Worm (Caenorhabditis elegans) whole organism, L1 larva: ENCODE results near the gene F27C8.3.
"Not testable (repeated sequence)": the region's sequence is repeated elsewhere in the genome, so short reads cannot be mapped to it uniquely, and the experiment has no call there.

Source experiments
- C04F5.9 ChIP-seq: sonication (generic microtip); optimal IDR thresholded peaks from 2 replicates; lab custom pipeline; 2016; ENCODE audit warnings: missing genetic modification characterization, missing compliant biosample characterization
- F16B12.6 ChIP-seq: fragments of 150-350 bp; optimal IDR thresholded peaks from 2 replicates; lab custom pipeline; 2014; ENCODE audit warnings: missing biosample characterization, missing genetic modification characterization
- ama-1 ChIP-seq: fragments of 150-350 bp; optimal IDR thresholded peaks from 2 replicates; lab custom pipeline; 2014
- ceh-8 ChIP-seq: fragments of 200-800 bp; sonication (Bioruptor generic); optimal IDR thresholded peaks from 2 replicates; lab custom pipeline; 2018; ENCODE audit warnings: mild to moderate bottlenecking, missing genetic modification characterization, moderate library complexity, missing compliant biosample characterization
- ceh-90 ChIP-seq: sonication (generic microtip); optimal IDR thresholded peaks from 2 replicates; lab custom pipeline; 2016; ENCODE audit warnings: missing genetic modification characterization, missing compliant biosample characterization
- dpl-1 ChIP-seq, 3 experiments: fragments of 150-350 bp in 2 of 3; sonication (generic microtip) in 1 of 3; optimal IDR thresholded peaks; 2 replicates each; lab custom pipeline; 2014 to 2017; ENCODE audit warnings: missing biosample characterization in 3 of 3, missing genetic modification characterization in 3 of 3, missing genetic modification reagents in 3 of 3
- dsc-1 ChIP-seq: sonication (generic microtip); optimal IDR thresholded peaks from 2 replicates; lab custom pipeline; 2016; ENCODE audit warnings: mild to moderate bottlenecking, missing genetic modification characterization, missing compliant biosample characterization
- efl-1 ChIP-seq, 4 experiments: fragments of 150-350 bp; optimal IDR thresholded peaks in 3 of 4; peaks in 1 of 4; 1 replicate in 1 of 4; 2 replicates in 3 of 4; lab custom pipeline; 2014; ENCODE audit warnings: missing biosample characterization in 2 of 4, missing genetic modification characterization in 2 of 4, missing genetic modification reagents in 2 of 4
- egl-13 ChIP-seq: sonication (generic microtip); optimal IDR thresholded peaks from 2 replicates; lab custom pipeline; 2016; ENCODE audit warnings: missing genotype, missing genetic modification reagents, missing genetic modification characterization, missing compliant biosample characterization
- elt-2 ChIP-seq: sonication (generic microtip); optimal IDR thresholded peaks from 2 replicates; lab custom pipeline; 2016; ENCODE audit warnings: missing genetic modification characterization, mild to moderate bottlenecking, inconsistent platforms, missing compliant biosample characterization, missing genetic modification reagents
- ets-5 ChIP-seq: fragments of 200-800 bp; sonication (Bioruptor generic); IDR thresholded peaks from 2 replicates; pipeline ENCODE4 v1.3.6; 2022; ENCODE audit warnings: missing genetic modification characterization, missing compliant biosample characterization
- fkh-10 ChIP-seq: sonication (generic microtip); optimal IDR thresholded peaks from 2 replicates; lab custom pipeline; 2017; ENCODE audit warnings: missing biosample characterization, missing genetic modification reagents, missing genetic modification characterization
- fkh-8 ChIP-seq: sonication (generic microtip); optimal IDR thresholded peaks from 2 replicates; lab custom pipeline; 2016; ENCODE audit warnings: mild to moderate bottlenecking, missing genetic modification characterization, missing compliant biosample characterization
- grh-1 ChIP-seq: fragments of 200-800 bp; sonication (Bioruptor generic); IDR thresholded peaks from 2 replicates; pipeline ENCODE4 v1.3.6; 2022; ENCODE audit warnings: missing genetic modification reagents, missing genetic modification characterization, missing compliant biosample characterization
- hlh-4 ChIP-seq: sonication (generic microtip); optimal IDR thresholded peaks from 2 replicates; lab custom pipeline; 2016; ENCODE audit warnings: mild to moderate bottlenecking, missing genetic modification characterization, missing compliant biosample characterization
- isw-1 ChIP-seq: fragments of 200-800 bp; sonication (Bioruptor generic); IDR thresholded peaks from 2 replicates; pipeline ENCODE4 v1.3.6; 2022; ENCODE audit warnings: missing genetic modification characterization, missing compliant biosample characterization
- jun-1 ChIP-seq: fragments of 150-350 bp; optimal IDR thresholded peaks from 2 replicates; lab custom pipeline; 2014; ENCODE audit warnings: missing biosample characterization, missing genetic modification reagents, missing genetic modification characterization
- lin-13 ChIP-seq: fragments of 150-350 bp; optimal IDR thresholded peaks from 2 replicates; lab custom pipeline; 2014; ENCODE audit warnings: missing biosample characterization, missing genetic modification reagents, missing genetic modification characterization
- lin-14 ChIP-seq: fragments of 200-800 bp; sonication (Bioruptor generic); optimal IDR thresholded peaks from 2 replicates; lab custom pipeline; 2018; ENCODE audit warnings: mild to moderate bottlenecking, missing genetic modification characterization, moderate library complexity, missing compliant biosample characterization
- lin-15B ChIP-seq: fragments of 150-350 bp; sonication (generic microtip); optimal IDR thresholded peaks from 3 replicates; lab custom pipeline; 2014; ENCODE audit warnings: missing biosample characterization, missing genetic modification characterization
- lir-3 ChIP-seq: sonication (generic microtip); optimal IDR thresholded peaks from 2 replicates; lab custom pipeline; 2016; ENCODE audit warnings: mild to moderate bottlenecking, missing genetic modification characterization, moderate library complexity, missing compliant biosample characterization; ENCODE audit not compliant: poor library complexity
- lsy-2 ChIP-seq, 2 experiments: fragments of 150-350 bp; optimal IDR thresholded peaks; 2 replicates each; lab custom pipeline; 2014; ENCODE audit warnings: missing biosample characterization in 2 of 2, missing genetic modification characterization in 2 of 2
- nhr-12 ChIP-seq: sonication (generic microtip); optimal IDR thresholded peaks from 2 replicates; lab custom pipeline; 2017; ENCODE audit warnings: missing biosample characterization, missing genetic modification characterization
- nhr-47 ChIP-seq: sonication (generic microtip); optimal IDR thresholded peaks from 2 replicates; lab custom pipeline; 2016; ENCODE audit warnings: mild to moderate bottlenecking, missing genetic modification characterization, moderate library complexity, missing compliant biosample characterization
- nhr-76 ChIP-seq: sonication (generic microtip); optimal IDR thresholded peaks from 2 replicates; lab custom pipeline; 2017; ENCODE audit warnings: missing biosample characterization, missing genetic modification characterization
- nhr-84 ChIP-seq: sonication (generic microtip); optimal IDR thresholded peaks from 2 replicates; lab custom pipeline; 2017; ENCODE audit warnings: missing biosample characterization, missing genetic modification characterization
- nhr-85 ChIP-seq: sonication (generic microtip); peaks from one replicate; lab custom pipeline; 2016; ENCODE audit warnings: missing genetic modification characterization, inconsistent platforms, missing compliant biosample characterization
- nhr-90 ChIP-seq: sonication (generic microtip); optimal IDR thresholded peaks from 2 replicates; lab custom pipeline; 2016; ENCODE audit warnings: mild to moderate bottlenecking, missing genetic modification characterization, missing compliant biosample characterization; ENCODE audit not compliant: poor library complexity
- pag-3 ChIP-seq: sonication (generic microtip); optimal IDR thresholded peaks from 2 replicates; lab custom pipeline; 2017; ENCODE audit warnings: missing genetic modification characterization, mild to moderate bottlenecking, missing compliant biosample characterization, antibody characterized with exemption, borderline replicate concordance; ENCODE audit not compliant: insufficient read depth
- rnt-1 ChIP-seq: sonication (generic microtip); optimal IDR thresholded peaks from 2 replicates; lab custom pipeline; 2016; ENCODE audit warnings: mild to moderate bottlenecking, missing genetic modification characterization, moderate library complexity, missing compliant biosample characterization
- sox-4 ChIP-seq: sonication (generic microtip); optimal IDR thresholded peaks from 2 replicates; lab custom pipeline; 2016; ENCODE audit warnings: missing genetic modification characterization, missing compliant biosample characterization
- unc-30 ChIP-seq: sonication (generic microtip); optimal IDR thresholded peaks from 2 replicates; lab custom pipeline; 2017; ENCODE audit warnings: missing biosample characterization, missing genetic modification characterization
- unc-62 ChIP-seq: fragments of 150-350 bp; optimal IDR thresholded peaks from 2 replicates; lab custom pipeline; 2014; ENCODE audit warnings: missing biosample characterization, missing genetic modification reagents, missing genetic modification characterization
- unc-86 ChIP-seq: sonication (generic microtip); optimal IDR thresholded peaks from 2 replicates; lab custom pipeline; 2016; ENCODE audit warnings: missing genetic modification characterization, missing compliant biosample characterization
- unc-98 ChIP-seq: fragments of 200-800 bp; sonication (Bioruptor generic); IDR thresholded peaks from 2 replicates; pipeline ENCODE4 v1.3.6; 2022; ENCODE audit warnings: missing genetic modification characterization, missing compliant biosample characterization
- zip-4 ChIP-seq: fragments of 200-800 bp; sonication (Bioruptor generic); optimal IDR thresholded peaks from 2 replicates; lab custom pipeline; 2018; ENCODE audit warnings: mild to moderate bottlenecking, missing genetic modification characterization, moderate library complexity, missing compliant biosample characterization

F27C8.3 gene

ce11 chrIV:9595779-9596406 is at the start of gene F27C8.3, which contains the start of gene F27C8.2:
F27C8.3 (minus strand) TSS chrIV:9595879.
F27C8.2 (plus strand) TSS chrIV:9596356.
- TF ChIP-seq isw-1 (GFP tag; lab: Robert Waterston, UW); elt-2 (tag; lab: Kevin White, UChicago); ama-1 (lab: Kevin White, UChicago): not testable (repeated sequence)

ce11 chrIV:9643188-9643587 is 47.5 kb upstream of the F27C8.3 start, which contains the start of gene degl-2:
degl-2 (plus strand) TSS chrIV:9643488.
- TF ChIP-seq hlh-4 (tag; lab: Kevin White, UChicago): no peak
- no peak for TF ChIP-seq nhr-85 (tag; lab: Kevin White, UChicago)
- no peak for TF ChIP-seq egl-13 (tag; lab: Kevin White, UChicago)
- TF ChIP-seq nhr-90 (tag; lab: Kevin White, UChicago): no peak
- no peak for TF ChIP-seq nhr-84 (tag; lab: Kevin White, UChicago)
- TF ChIP-seq rnt-1: no peak
- no peak for TF ChIP-seq pag-3 (tag; lab: Kevin White, UChicago)
- TF ChIP-seq zip-4 (GFP tag; lab: Kevin White, UChicago): no peak
- TF ChIP-seq jun-1 (tag; lab: Kevin White, UChicago): no peak
- no peak for TF ChIP-seq efl-1 (optimal IDR thresholded peaks at IDR 0.05; lab: Kevin White, UChicago)
- TF ChIP-seq efl-1 (GFP tag; optimal IDR thresholded peaks at IDR 0.05 in 1 of 2; lab: Kevin White, UChicago): no peak
- TF ChIP-seq unc-98 (GFP tag; lab: Robert Waterston, UW): no peak
- TF ChIP-seq nhr-76: no peak
- TF ChIP-seq ceh-90: no peak

ce11 chrIV:9641925-9642324 is 46.2 kb upstream of the F27C8.3 start, which contains the start of gene del-2:
del-2 (minus strand) TSS chrIV:9642025.
- peak; percentile 6 for TF ChIP-seq nhr-47 (tag; lab: Kevin White, UChicago)
- no peak for TF ChIP-seq grh-1
- TF ChIP-seq nhr-12 (tag; lab: Kevin White, UChicago): no peak
- TF ChIP-seq fkh-8 (tag; lab: Kevin White, UChicago): peak; percentile 67
- TF ChIP-seq dsc-1 (tag; lab: Kevin White, UChicago): peak; percentile 17
- TF ChIP-seq C04F5.9: no peak
- TF ChIP-seq, all 84 proteins: peak for 3

ce11 chrIV:9634848-9635247 is 39.2 kb upstream of the F27C8.3 start, which contains the start of gene mca-1:
mca-1 (minus strand) TSS chrIV:9634948.
- TF ChIP-seq sox-4 (no peak), fkh-10 (GFP tag; lab: Kevin White, UChicago) (no peak), dpl-1 (GFP tag; optimal IDR thresholded peaks at IDR 0.05; lab: Kevin White, UChicago) (no peak), ets-5 (GFP tag; lab: Robert Waterston, UW) (no peak), unc-62 (GFP tag; lab: Kevin White, UChicago) (no peak), unc-86 (tag; lab: Kevin White, UChicago) (no peak), ceh-90 (no peak), F16B12.6 (tag; lab: Kevin White, UChicago) (no peak), egl-13 (tag; lab: Kevin White, UChicago) (no peak), elt-2 (tag; lab: Kevin White, UChicago) (no peak), lin-14 (GFP tag; lab: Kevin White, UChicago) (no peak), lsy-2 (tag; optimal IDR thresholded peaks at IDR 0.05; lab: Kevin White, UChicago) (no peak), unc-30 (no peak), ceh-8 (no peak), lin-13 (GFP tag; lab: Kevin White, UChicago) (no peak), lir-3 (tag; lab: Kevin White, UChicago) (no peak), lin-15B (tag; lab: Kevin White, UChicago) (no peak)
